Worm (Caenorhabditis elegans) whole organism, L2 larva: ENCODE data around the gene pcn-1.

Experiments
- C34F6.9 ChIP-seq: fragments of 150-350 bp; optimal IDR thresholded peaks from 2 replicates; lab custom pipeline; 2014; ENCODE audit warnings: missing biosample characterization, missing genetic modification characterization
- F13H6.1 ChIP-seq: sonication (generic microtip); optimal IDR thresholded peaks from 2 replicates; lab custom pipeline; 2016; ENCODE audit warnings: missing genetic modification characterization, missing compliant biosample characterization
- R02D3.7 ChIP-seq: fragments of 150-350 bp; optimal IDR thresholded peaks from 2 replicates; lab custom pipeline; 2014; ENCODE audit warnings: missing biosample characterization, missing genetic modification characterization
- Y55F3AM.14 ChIP-seq: fragments of 200-800 bp; sonication (Bioruptor generic); optimal IDR thresholded peaks from 2 replicates; lab custom pipeline; 2018; ENCODE audit warnings: mild to moderate bottlenecking, missing genetic modification characterization, missing compliant biosample characterization
- ZK546.5 ChIP-seq: sonication (generic microtip); optimal IDR thresholded peaks from 2 replicates; lab custom pipeline; 2017; ENCODE audit warnings: missing biosample characterization, missing genetic modification characterization
- alr-1 ChIP-seq: fragments of 150-350 bp; optimal IDR thresholded peaks from 2 replicates; lab custom pipeline; 2014; ENCODE audit warnings: missing biosample characterization, missing genetic modification characterization
- aly-2 ChIP-seq: fragments of 150-350 bp; optimal IDR thresholded peaks from 2 replicates; lab custom pipeline; 2014; ENCODE audit warnings: missing biosample characterization, missing genetic modification characterization
- blmp-1 ChIP-seq: sonication (generic microtip); optimal IDR thresholded peaks from 2 replicates; lab custom pipeline; 2017; ENCODE audit warnings: missing genetic modification characterization, mild to moderate bottlenecking, missing compliant biosample characterization, antibody characterized with exemption, moderate library complexity; ENCODE audit not compliant: insufficient read depth
- ceh-16 ChIP-seq: fragments of 150-350 bp; optimal IDR thresholded peaks from 2 replicates; lab custom pipeline; 2014; ENCODE audit warnings: missing biosample characterization, missing genetic modification characterization
- crh-2 ChIP-seq: sonication (generic microtip); optimal IDR thresholded peaks from 2 replicates; lab custom pipeline; 2017; ENCODE audit warnings: missing biosample characterization, missing genetic modification characterization
- egl-27 ChIP-seq: sonication (generic microtip); optimal IDR thresholded peaks from 3 replicates; lab custom pipeline; 2017; ENCODE audit warnings: missing biosample characterization, missing genetic modification reagents, missing genetic modification characterization
- elt-1 ChIP-seq: fragments of 150-350 bp; optimal IDR thresholded peaks from 2 replicates; lab custom pipeline; 2014; ENCODE audit warnings: missing biosample characterization, missing genetic modification characterization
- fos-1 ChIP-seq: fragments of 150-350 bp; optimal IDR thresholded peaks from 2 replicates; lab custom pipeline; 2014; ENCODE audit warnings: missing biosample characterization, missing genetic modification characterization
- gmeb-1 ChIP-seq: fragments of 150-350 bp; optimal IDR thresholded peaks from 2 replicates; lab custom pipeline; 2014; ENCODE audit warnings: missing biosample characterization, missing genetic modification characterization
- lin-11 ChIP-seq: fragments of 150-350 bp; sonication (generic microtip); optimal IDR thresholded peaks from 2 replicates; lab custom pipeline; 2014; ENCODE audit warnings: missing biosample characterization, missing genetic modification characterization, inconsistent platforms, mixed read lengths
- lin-39 ChIP-seq: fragments of 150-350 bp; optimal IDR thresholded peaks from 2 replicates; lab custom pipeline; 2014; ENCODE audit warnings: missing biosample characterization, missing genetic modification reagents, missing genetic modification characterization
- lsy-2 ChIP-seq, 2 experiments: fragments of 150-350 bp in 1 of 2; sonication (generic microtip) in 1 of 2; optimal IDR thresholded peaks; 2 replicates each; lab custom pipeline; 2014 to 2017; ENCODE audit warnings: missing biosample characterization in 2 of 2, missing genetic modification characterization in 2 of 2
- nhr-11 ChIP-seq: fragments of 150-350 bp; optimal IDR thresholded peaks from 2 replicates; lab custom pipeline; 2014; ENCODE audit warnings: missing biosample characterization, missing genetic modification characterization
- nhr-12 ChIP-seq: fragments of 150-350 bp; optimal IDR thresholded peaks from 2 replicates; lab custom pipeline; 2014; ENCODE audit warnings: missing biosample characterization, missing genetic modification characterization
- nhr-21 ChIP-seq: fragments of 150-350 bp; optimal IDR thresholded peaks from 2 replicates; lab custom pipeline; 2014; ENCODE audit warnings: missing biosample characterization, missing genetic modification characterization
- nhr-25 ChIP-seq: fragments of 150-350 bp; sonication (generic microtip); optimal IDR thresholded peaks from 3 replicates; lab custom pipeline; 2014; ENCODE audit warnings: missing biosample characterization, missing genetic modification characterization
- nhr-6 ChIP-seq: fragments of 150-350 bp; optimal IDR thresholded peaks from 2 replicates; lab custom pipeline; 2014; ENCODE audit warnings: missing biosample characterization, missing genetic modification characterization
- peb-1 ChIP-seq: fragments of 150-350 bp; optimal IDR thresholded peaks from 2 replicates; lab custom pipeline; 2014; ENCODE audit warnings: missing biosample characterization, missing genetic modification characterization
- sem-4 ChIP-seq: fragments of 150-350 bp; optimal IDR thresholded peaks from 2 replicates; lab custom pipeline; 2014; ENCODE audit warnings: missing biosample characterization, missing genetic modification reagents, missing genetic modification characterization
- skn-1 ChIP-seq: sonication (generic microtip); optimal IDR thresholded peaks from 2 replicates; lab custom pipeline; 2017; ENCODE audit warnings: missing biosample characterization, missing genetic modification characterization
- unc-39 ChIP-seq: fragments of 150-350 bp; optimal IDR thresholded peaks from 2 replicates; lab custom pipeline; 2014; ENCODE audit warnings: missing biosample characterization, missing genetic modification characterization
- unc-55 ChIP-seq: fragments of 150-350 bp; sonication (generic microtip); optimal IDR thresholded peaks from 3 replicates; lab custom pipeline; 2014; ENCODE audit warnings: missing biosample characterization, missing genetic modification reagents, missing genetic modification characterization
- unc-62 ChIP-seq: fragments of 150-350 bp; optimal IDR thresholded peaks from 2 replicates; lab custom pipeline; 2014; ENCODE audit warnings: missing biosample characterization, missing genetic modification reagents, missing genetic modification characterization
- zag-1 ChIP-seq: fragments of 150-350 bp; optimal IDR thresholded peaks from 2 replicates; lab custom pipeline; 2014; ENCODE audit warnings: missing biosample characterization, missing genetic modification characterization
- ztf-11 ChIP-seq: sonication (generic microtip); optimal IDR thresholded peaks from 2 replicates; lab custom pipeline; 2017; ENCODE audit warnings: missing biosample characterization, missing genetic modification characterization

The pcn-1 gene

DNA sequence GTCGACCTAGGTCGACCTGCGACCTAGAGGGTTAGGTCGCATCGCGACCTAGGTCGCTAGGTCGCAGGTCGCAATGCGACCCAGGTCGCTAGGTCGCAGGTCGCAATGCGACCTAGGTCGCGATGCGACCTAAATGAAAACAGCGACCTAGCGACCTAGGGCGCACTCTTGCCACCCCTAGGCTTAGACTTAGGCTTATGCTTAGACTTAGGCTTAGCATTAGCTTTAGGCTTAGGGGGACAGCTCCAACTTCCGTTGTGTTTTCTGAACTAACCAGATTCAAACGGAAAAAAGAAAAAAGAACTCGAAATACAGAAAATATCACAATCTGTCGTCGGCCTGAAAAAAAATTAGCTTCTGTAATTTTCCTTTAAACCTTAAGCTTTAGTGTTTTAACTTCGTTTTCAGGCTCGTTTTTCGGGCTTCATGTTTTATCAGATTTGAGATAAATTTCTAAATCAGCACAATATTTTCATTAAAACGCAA, 34.9 kb downstream of the pcn-1 start:
- TF ChIP-seq lin-39 (tag; lab: Kevin White, UChicago) (no peak), ceh-16 (tag; lab: Kevin White, UChicago) (no peak), R02D3.7 (tag; lab: Kevin White, UChicago) (no peak), unc-55 (GFP tag; lab: Kevin White, UChicago) (peak; percentile 5), unc-39 (tag; lab: Kevin White, UChicago) (no peak), zag-1 (tag; lab: Kevin White, UChicago) (no peak), nhr-25 (peak; percentile 14)
- TF ChIP-seq, all 48 proteins: peak for 2

- no peak for TF ChIP-seq ceh-16 (tag; lab: Kevin White, UChicago)
- no peak for TF ChIP-seq fos-1
- TF ChIP-seq sem-4 (tag; lab: Kevin White, UChicago), result no peak
- no peak for TF ChIP-seq lin-39 (tag; lab: Kevin White, UChicago)
- no peak for TF ChIP-seq skn-1 (tag; lab: Kevin White, UChicago)
- TF ChIP-seq lin-11 (tag; lab: Kevin White, UChicago), result no peak
- TF ChIP-seq C34F6.9 (tag; lab: Kevin White, UChicago), result no peak
- no peak for TF ChIP-seq ztf-11
- no peak for TF ChIP-seq aly-2 (tag; lab: Kevin White, UChicago)
- TF ChIP-seq lsy-2 (tag; optimal IDR thresholded peaks at IDR 0.05; lab: Kevin White, UChicago), result no peak
- TF ChIP-seq elt-1 (tag; lab: Kevin White, UChicago), result no peak
- TF ChIP-seq F13H6.1 (tag; lab: Kevin White, UChicago), result no peak
- TF ChIP-seq nhr-6, result no peak
- no peak for TF ChIP-seq unc-62 (GFP tag; lab: Kevin White, UChicago)
- TF ChIP-seq nhr-11, result no peak
- TF ChIP-seq unc-55 (GFP tag; lab: Kevin White, UChicago), result no peak
- no peak for TF ChIP-seq nhr-12 (tag; lab: Kevin White, UChicago)
- no peak for TF ChIP-seq Y55F3AM.14 (GFP tag; lab: Kevin White, UChicago)
- no peak for TF ChIP-seq gmeb-1 (tag; lab: Kevin White, UChicago)
Measured at ce11 chrIV:4013621-4014020, 35.6 kb downstream of the pcn-1 start.

DNA sequence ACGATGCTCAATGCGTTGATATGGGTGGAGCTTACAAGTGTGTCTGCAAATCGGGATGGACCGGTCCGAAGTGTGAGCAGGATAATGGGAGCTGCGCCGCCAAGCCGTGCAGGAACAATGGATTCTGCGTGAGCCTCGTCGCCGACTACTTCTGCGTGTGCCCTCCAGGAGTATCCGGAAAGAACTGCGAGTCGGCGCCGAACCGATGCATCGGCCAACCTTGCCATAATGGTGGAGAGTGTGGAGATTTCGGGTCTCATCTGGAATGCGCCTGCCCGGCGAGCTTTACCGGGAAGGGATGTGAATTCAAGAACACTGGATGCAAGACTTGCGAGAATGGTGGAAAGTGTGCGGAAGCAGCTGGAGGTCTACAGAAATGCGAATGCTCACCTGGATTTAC, 39.3 kb downstream of the pcn-1 start:
- TF ChIP-seq egl-27 (tag; lab: Kevin White, UChicago), result no peak
- TF ChIP-seq aly-2 (tag; lab: Kevin White, UChicago), result no peak
- no peak for TF ChIP-seq elt-1 (tag; lab: Kevin White, UChicago)
- TF ChIP-seq R02D3.7 (tag; lab: Kevin White, UChicago), result no peak

DNA sequence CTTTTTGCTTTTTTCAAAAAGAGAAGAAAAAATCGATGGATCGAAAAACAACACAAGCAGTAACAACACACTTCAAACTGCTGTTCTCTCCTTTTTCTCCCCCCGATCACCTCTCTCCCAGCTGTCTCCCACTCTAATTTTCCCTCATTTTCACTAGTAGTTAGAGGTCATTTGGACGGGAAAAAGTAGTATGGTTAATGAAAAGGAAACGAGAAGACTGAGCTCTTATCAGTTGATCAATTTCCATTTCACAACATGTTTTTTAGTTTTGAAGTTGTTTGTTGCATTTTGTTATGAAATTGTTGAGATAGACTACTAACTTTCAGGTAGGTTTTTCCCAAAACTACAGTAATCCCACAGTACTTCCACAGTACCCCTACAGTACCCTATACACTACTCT, 40.8 kb downstream of the pcn-1 start:
- TF ChIP-seq blmp-1 (tag; lab: Kevin White, UChicago) (peak; percentile 65), nhr-25 (no peak)

- TF ChIP-seq crh-2 (tag; lab: Kevin White, UChicago) (no peak), lin-39 (tag; lab: Kevin White, UChicago) (no peak), ZK546.5 (tag; lab: Kevin White, UChicago) (no peak), C34F6.9 (tag; lab: Kevin White, UChicago) (peak; percentile 38), zag-1 (tag; lab: Kevin White, UChicago) (no peak)
Measured at ce11 chrIV:4007697-4008096, 41.6 kb downstream of the pcn-1 start, which contains the start of gene W02C12.2. Gene W02C12.2 (minus strand): TSS chrIV:4007973.

DNA sequence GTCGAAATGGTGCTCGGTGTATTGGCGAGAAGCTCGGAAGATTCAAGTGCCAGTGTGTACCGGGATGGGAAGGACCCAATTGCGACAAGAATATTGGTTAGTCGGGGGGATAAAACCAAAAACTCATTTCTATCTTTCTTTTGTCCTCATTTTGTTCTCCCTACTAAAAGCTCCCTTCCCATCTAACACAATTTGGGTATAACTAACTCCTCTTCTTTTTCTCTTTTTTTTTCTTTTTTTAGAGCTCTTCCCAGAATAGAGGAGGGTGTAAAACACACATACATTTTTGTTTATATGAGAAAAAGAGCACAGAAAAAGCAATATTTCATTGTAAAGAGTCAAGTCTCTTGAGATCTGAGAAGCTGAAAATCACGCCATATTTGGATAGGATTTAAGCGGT, 44.1 kb downstream of the pcn-1 start:
- TF ChIP-seq blmp-1 (tag; lab: Kevin White, UChicago) (no peak), nhr-21 (tag; lab: Kevin White, UChicago) (no peak), nhr-12 (tag; lab: Kevin White, UChicago) (no peak), nhr-25 (no peak), zag-1 (tag; lab: Kevin White, UChicago) (peak; percentile 49), alr-1 (tag; lab: Kevin White, UChicago) (no peak), peb-1 (tag; lab: Kevin White, UChicago) (no peak)
